Worm (Caenorhabditis elegans): ENCODE data around the gene F36D4.4.

- no peak for TF ChIP-seq him-1 (tag; optimal IDR thresholded peaks at IDR 0.05)
- no peak for TF ChIP-seq W03F9.2 (tag; optimal IDR thresholded peaks at IDR 0.05)
Observed at ce11 chrV:9391959-9392358, 22.5 kb downstream of the F36D4.4 start.
